Worm (Caenorhabditis elegans) whole organism, late embryonic: ENCODE measurements around the gene C34E10.12.

Experiments
- ceh-22 ChIP-seq: sonication (generic microtip); optimal IDR thresholded peaks from 2 replicates; lab custom pipeline; 2017; ENCODE audit warnings: missing biosample characterization, missing genetic modification characterization
- ets-4 ChIP-seq: sonication (generic microtip); optimal IDR thresholded peaks from 2 replicates; lab custom pipeline; 2016; ENCODE audit warnings: missing genetic modification characterization, missing compliant biosample characterization
- fkh-10 ChIP-seq: fragments of 150-350 bp; optimal IDR thresholded peaks from 2 replicates; lab custom pipeline; 2014; ENCODE audit warnings: missing biosample characterization, missing genetic modification reagents, missing genetic modification characterization
- fkh-6 ChIP-seq: sonication (generic microtip); optimal IDR thresholded peaks from 2 replicates; lab custom pipeline; 2016; ENCODE audit warnings: missing genetic modification characterization, missing compliant biosample characterization
- hlh-13 ChIP-seq: fragments of 200-800 bp; sonication (Bioruptor generic); optimal IDR thresholded peaks from 2 replicates; lab custom pipeline; 2018; ENCODE audit warnings: mild to moderate bottlenecking, missing genetic modification characterization, missing compliant biosample characterization
- mec-3 ChIP-seq: sonication (generic microtip); optimal IDR thresholded peaks from 2 replicates; lab custom pipeline; 2016; ENCODE audit warnings: borderline replicate concordance, missing genetic modification characterization, missing compliant biosample characterization
- nhr-11 ChIP-seq: fragments of 150-350 bp; optimal IDR thresholded peaks from 2 replicates; lab custom pipeline; 2014; ENCODE audit warnings: missing biosample characterization, missing genetic modification characterization
- rnt-1 ChIP-seq: sonication (generic microtip); optimal IDR thresholded peaks from 2 replicates; lab custom pipeline; 2016; ENCODE audit warnings: missing genetic modification characterization, missing compliant biosample characterization
- tbx-2 ChIP-seq: sonication (generic microtip); optimal IDR thresholded peaks from 2 replicates; lab custom pipeline; 2016; ENCODE audit warnings: missing genetic modification characterization, missing compliant biosample characterization
- unc-55 ChIP-seq: sonication (generic microtip); optimal IDR thresholded peaks from 2 replicates; lab custom pipeline; 2017; ENCODE audit warnings: missing biosample characterization, missing genetic modification reagents, missing genetic modification characterization

DNA sequence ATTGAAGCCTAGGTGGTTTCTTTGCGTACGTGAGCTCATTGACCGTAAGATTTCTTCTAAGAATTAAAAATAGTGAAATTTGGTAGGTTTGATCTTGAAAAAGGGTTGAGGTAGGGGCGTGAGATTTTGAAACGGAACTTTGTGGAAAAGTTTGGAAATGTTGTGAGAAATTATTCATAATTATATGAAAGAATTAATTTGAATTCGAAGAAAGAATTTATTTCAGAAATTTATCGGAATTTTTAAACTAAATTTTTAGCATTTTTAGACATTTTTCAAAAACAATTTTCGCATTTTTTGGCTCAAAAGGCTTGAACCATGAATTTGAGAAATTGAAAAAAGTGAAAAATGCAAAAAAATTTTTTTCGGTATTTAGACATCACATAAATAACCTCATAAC, 13.5 kb downstream of the C34E10.12 start:
- TF ChIP-seq hlh-13 (GFP tag; lab: Kevin White, UChicago) (no peak), fkh-10 (GFP tag; lab: Kevin White, UChicago) (no peak), tbx-2 (no peak), unc-55 (GFP tag; lab: Kevin White, UChicago) (no peak), rnt-1 (no peak), ceh-22 (tag; lab: Kevin White, UChicago) (no peak), mec-3 (no peak), ets-4 (no peak), fkh-6 (tag; lab: Kevin White, UChicago) (no peak), nhr-11 (tag; lab: Kevin White, UChicago) (no peak)
